Fruit fly (Drosophila melanogaster): ENCODE data around the gene CG12017.

- TF ChIP-seq ttk (optimal IDR thresholded peaks at IDR 0.05): no peak
- no peak for TF ChIP-seq h (optimal IDR thresholded peaks at IDR 0.05)
- no peak for TF ChIP-seq psq (optimal IDR thresholded peaks at IDR 0.05)
These were observed 39.3 kb upstream of the CG12017 start for dm6 chr3L:3240597-3241367.

Data from Kc167 (cell line).